Fruit fly (Drosophila melanogaster) whole organism, pupa: ENCODE measurements around the gene bon.

Source experiments
- CG10348 ChIP-seq: fragments of 200-800 bp; sonication (Bioruptor generic); IDR thresholded peaks from 2 replicates; pipeline ENCODE4 v1.3.6; 2022; ENCODE audit warnings: missing biosample characterization, missing genetic modification characterization
- CG15710 ChIP-seq: fragments of 200-800 bp; sonication (Bioruptor generic); optimal IDR thresholded peaks from 2 replicates; lab custom pipeline; 2018; ENCODE audit warnings: missing biosample characterization, mild to moderate bottlenecking, missing genetic modification characterization, moderate library complexity
- CG34367 ChIP-seq: fragments of 200-800 bp; sonication (Bioruptor generic); optimal IDR thresholded peaks from 2 replicates; lab custom pipeline; 2018; ENCODE audit warnings: missing biosample characterization, mild to moderate bottlenecking, missing genetic modification characterization
- CG8159 ChIP-seq: fragments of 200-800 bp; sonication (Bioruptor generic); optimal IDR thresholded peaks from 3 replicates; lab custom pipeline; 2018; ENCODE audit warnings: missing biosample characterization, mild to moderate bottlenecking, missing genetic modification characterization, moderate library complexity

- no peak for TF ChIP-seq CG10348
- no peak for TF ChIP-seq CG15710
- no peak for TF ChIP-seq CG34367 (tag; lab: Kevin White, UChicago)
- TF ChIP-seq CG8159 (tag; lab: Kevin White, UChicago), result no peak
Measured at dm6 chr3R:20635735-20636134, 42.8 kb downstream of the bon start.
